Fruit fly (Drosophila melanogaster) whole organism, prepupa: Measurements from ENCODE around the gene CG11000.

Experiments used
- Blimp-1 ChIP-seq: fragments of 200-800 bp; sonication (Bioruptor generic); optimal IDR thresholded peaks from 3 replicates; lab custom pipeline; 2017; ENCODE audit warnings: missing biosample characterization, missing genetic modification characterization, mild to moderate bottlenecking, moderate library complexity, missing genetic modification reagents
- CG10631 ChIP-seq: fragments of 200-800 bp; sonication (Bioruptor generic); optimal IDR thresholded peaks from 2 replicates; lab custom pipeline; 2016; ENCODE audit warnings: missing biosample characterization, missing genetic modification characterization
- CG10669 ChIP-seq: fragments of 200-800 bp; sonication (Bioruptor generic); optimal IDR thresholded peaks from 3 replicates; lab custom pipeline; 2018; ENCODE audit warnings: missing biosample characterization, mild to moderate bottlenecking, missing genetic modification characterization, moderate library complexity
- CG11294 ChIP-seq: fragments of 200-800 bp; sonication (Bioruptor generic); IDR thresholded peaks from 2 replicates; pipeline ENCODE4 v1.3.6; 2022; ENCODE audit warnings: missing biosample characterization, missing genetic modification characterization
- CG11762 ChIP-seq: fragments of 200-800 bp; sonication (Bioruptor generic); optimal IDR thresholded peaks from 3 replicates; lab custom pipeline; 2016; ENCODE audit warnings: missing biosample characterization, missing genetic modification characterization; ENCODE audit not compliant: insufficient read depth
- CG16779 ChIP-seq: fragments of 200-800 bp; sonication (Bioruptor generic); optimal IDR thresholded peaks from 3 replicates; lab custom pipeline; 2017; ENCODE audit warnings: missing biosample characterization, mild to moderate bottlenecking, missing genetic modification characterization
- CG3032 ChIP-seq: fragments of 200-800 bp; optimal IDR thresholded peaks from 2 replicates; lab custom pipeline; 2019; ENCODE audit warnings: missing biosample characterization, mild to moderate bottlenecking, missing genetic modification characterization, moderate library complexity
- CG31627 ChIP-seq: fragments of 200-800 bp; sonication (Bioruptor generic); optimal IDR thresholded peaks from 3 replicates; lab custom pipeline; 2016; ENCODE audit warnings: missing biosample characterization, missing genetic modification characterization
- CG32006 ChIP-seq: fragments of 200-800 bp; sonication (Bioruptor generic); optimal IDR thresholded peaks from 3 replicates; lab custom pipeline; 2017; ENCODE audit warnings: missing biosample characterization, mild to moderate bottlenecking, missing genetic modification characterization
- CG34406 ChIP-seq: fragments of 200-800 bp; sonication (Bioruptor generic); optimal IDR thresholded peaks from 3 replicates; lab custom pipeline; 2016; ENCODE audit warnings: missing biosample characterization, missing genetic modification characterization
- CG3919 ChIP-seq: fragments of 200-800 bp; sonication (Bioruptor generic); optimal IDR thresholded peaks from 3 replicates; lab custom pipeline; 2016; ENCODE audit warnings: missing biosample characterization, missing genetic modification characterization
- CG4318 ChIP-seq: fragments of 200-800 bp; sonication (Bioruptor generic); optimal IDR thresholded peaks from 3 replicates; lab custom pipeline; 2017; ENCODE audit warnings: missing biosample characterization, mild to moderate bottlenecking, missing genetic modification characterization
- CG6163 ChIP-seq: fragments of 200-800 bp; sonication (Bioruptor generic); IDR thresholded peaks from 3 replicates; pipeline ENCODE4 v1.3.6; 2022; ENCODE audit warnings: missing biosample characterization, missing genetic modification characterization
- CG6276 ChIP-seq: fragments of 200-800 bp; sonication (Bioruptor generic); optimal IDR thresholded peaks from 2 replicates; lab custom pipeline; 2017; ENCODE audit warnings: missing biosample characterization, mild to moderate bottlenecking, missing genetic modification characterization
- CG6792 ChIP-seq: fragments of 200-800 bp; sonication (Bioruptor generic); optimal IDR thresholded peaks from 3 replicates; lab custom pipeline; 2016; ENCODE audit warnings: missing biosample characterization, missing genetic modification characterization
- CG6808 ChIP-seq: fragments of 200-800 bp; sonication (Bioruptor generic); optimal IDR thresholded peaks from 3 replicates; lab custom pipeline; 2017; ENCODE audit warnings: missing biosample characterization, missing genetic modification characterization, mild to moderate bottlenecking, moderate library complexity, missing genetic modification reagents
- CG6854 ChIP-seq: fragments of 200-800 bp; sonication (Bioruptor generic); optimal IDR thresholded peaks from 2 replicates; lab custom pipeline; 2017; ENCODE audit warnings: missing biosample characterization, mild to moderate bottlenecking, missing genetic modification characterization
- CG7368 ChIP-seq: fragments of 200-800 bp; sonication (Bioruptor generic); optimal IDR thresholded peaks from 3 replicates; lab custom pipeline; 2016; ENCODE audit warnings: missing biosample characterization, missing genetic modification characterization
- CG8119 ChIP-seq: fragments of 200-800 bp; sonication (Bioruptor generic); IDR thresholded peaks from 3 replicates; pipeline ENCODE4 v1.3.6; 2022; ENCODE audit warnings: missing biosample characterization, missing genetic modification characterization
- CG8319 ChIP-seq: fragments of 200-800 bp; sonication (Bioruptor generic); optimal IDR thresholded peaks from 3 replicates; lab custom pipeline; 2016; ENCODE audit warnings: missing biosample characterization, missing genetic modification characterization
- CG9139 ChIP-seq: fragments of 200-800 bp; sonication (Bioruptor generic); optimal IDR thresholded peaks from 3 replicates; lab custom pipeline; 2017; ENCODE audit warnings: missing biosample characterization, mild to moderate bottlenecking, missing genetic modification characterization
- Eip75B ChIP-seq: fragments of 200-800 bp; sonication (Bioruptor generic); optimal IDR thresholded peaks from 3 replicates; lab custom pipeline; 2016; ENCODE audit warnings: missing biosample characterization, missing genetic modification characterization
- Eip78C ChIP-seq: fragments of 200-800 bp; sonication (Bioruptor generic); peaks from one replicate; lab custom pipeline; 2016; ENCODE audit warnings: missing biosample characterization, missing genetic modification characterization
- Eip93F ChIP-seq: fragments of 200-800 bp; sonication (Bioruptor generic); optimal IDR thresholded peaks from 2 replicates; lab custom pipeline; 2016; ENCODE audit warnings: missing biosample characterization, mild to moderate bottlenecking, missing genetic modification characterization
- Gug ChIP-seq: fragments of 200-800 bp; sonication (Bioruptor generic); IDR thresholded peaks from 2 replicates; pipeline ENCODE4 v1.3.6; 2022; ENCODE audit warnings: missing biosample characterization, missing genetic modification characterization
- Hr4 ChIP-seq: fragments of 200-800 bp; sonication (Bioruptor generic); optimal IDR thresholded peaks from 3 replicates; lab custom pipeline; 2016; ENCODE audit warnings: missing biosample characterization, missing genetic modification characterization
- Smox ChIP-seq: fragments of 200-800 bp; sonication (Bioruptor generic); optimal IDR thresholded peaks from 3 replicates; lab custom pipeline; 2016; ENCODE audit warnings: missing biosample characterization, missing genetic modification characterization
- Sox102F ChIP-seq: fragments of 200-800 bp; sonication (Bioruptor generic); optimal IDR thresholded peaks from 2 replicates; lab custom pipeline; 2016; ENCODE audit warnings: missing biosample characterization, mild to moderate bottlenecking, missing genetic modification characterization
- Sox14 ChIP-seq: fragments of 200-800 bp; sonication (Bioruptor generic); optimal IDR thresholded peaks from 3 replicates; lab custom pipeline; 2016; ENCODE audit warnings: missing biosample characterization, missing genetic modification characterization
- Sox15 ChIP-seq: fragments of 200-800 bp; sonication (Bioruptor generic); optimal IDR thresholded peaks from 3 replicates; lab custom pipeline; 2016; ENCODE audit warnings: missing biosample characterization, missing genetic modification characterization
- achi ChIP-seq: fragments of 200-800 bp; sonication (Bioruptor generic); optimal IDR thresholded peaks from 3 replicates; lab custom pipeline; 2016; ENCODE audit warnings: missing biosample characterization, missing genetic modification characterization
- dac ChIP-seq: fragments of 200-800 bp; sonication (Bioruptor generic); optimal IDR thresholded peaks from 2 replicates; lab custom pipeline; 2017; ENCODE audit warnings: missing biosample characterization, mild to moderate bottlenecking, missing genetic modification characterization
- dsx ChIP-seq: fragments of 200-800 bp; optimal IDR thresholded peaks from 3 replicates; lab custom pipeline; 2019; ENCODE audit warnings: missing biosample characterization, mild to moderate bottlenecking, missing genetic modification characterization, moderate library complexity; ENCODE audit not compliant: poor library complexity, severe bottlenecking
- eg ChIP-seq: fragments of 200-800 bp; sonication (Bioruptor generic); IDR thresholded peaks from 3 replicates; pipeline ENCODE4 v1.3.6; 2022; ENCODE audit warnings: missing biosample characterization, missing genetic modification characterization
- esn ChIP-seq: fragments of 200-800 bp; sonication (Bioruptor generic); optimal IDR thresholded peaks from 2 replicates; lab custom pipeline; 2016; ENCODE audit warnings: missing biosample characterization, mild to moderate bottlenecking, missing genetic modification characterization, moderate library complexity
- fd85E ChIP-seq: fragments of 200-800 bp; sonication (Bioruptor generic); optimal IDR thresholded peaks from 3 replicates; lab custom pipeline; 2016; ENCODE audit warnings: missing biosample characterization, missing genetic modification characterization
- fkh ChIP-seq: fragments of 200-800 bp; sonication (Bioruptor generic); optimal IDR thresholded peaks from 3 replicates; lab custom pipeline; 2017; ENCODE audit warnings: missing biosample characterization, mild to moderate bottlenecking, missing genetic modification characterization, moderate library complexity
- lz ChIP-seq: fragments of 200-800 bp; sonication (Bioruptor generic); optimal IDR thresholded peaks from 3 replicates; lab custom pipeline; 2016; ENCODE audit warnings: missing biosample characterization, missing genetic modification characterization
- salr ChIP-seq, 2 experiments: fragments of 200-800 bp; sonication (Bioruptor generic); optimal IDR thresholded peaks; 3 replicates each; lab custom pipeline; 2016 to 2018; ENCODE audit warnings: missing biosample characterization in 2 of 2, missing genetic modification characterization in 2 of 2, mild to moderate bottlenecking in 1 of 2
- spab ChIP-seq: fragments of 200-800 bp; sonication (Bioruptor generic); optimal IDR thresholded peaks from 2 replicates; lab custom pipeline; 2017; ENCODE audit warnings: missing biosample characterization, mild to moderate bottlenecking, missing genetic modification characterization, missing genetic modification reagents
- ss ChIP-seq, 2 experiments: fragments of 200-800 bp; sonication (Bioruptor generic); optimal IDR thresholded peaks; 2 replicates in 1 of 2; 3 replicates in 1 of 2; lab custom pipeline; 2017 to 2018; ENCODE audit warnings: mild to moderate bottlenecking in 2 of 2, missing biosample characterization in 2 of 2, missing genetic modification characterization in 2 of 2, moderate library complexity in 1 of 2
- svp ChIP-seq: fragments of 200-800 bp; sonication (Bioruptor generic); peaks from one replicate; lab custom pipeline; 2016; ENCODE audit warnings: missing biosample characterization, missing genetic modification characterization
- topi ChIP-seq: fragments of 200-800 bp; sonication (Bioruptor generic); optimal IDR thresholded peaks from 3 replicates; lab custom pipeline; 2016; ENCODE audit warnings: missing biosample characterization, missing genetic modification characterization
- vri ChIP-seq: fragments of 200-800 bp; sonication (Bioruptor generic); optimal IDR thresholded peaks from 3 replicates; lab custom pipeline; 2016; ENCODE audit warnings: missing biosample characterization, mild to moderate bottlenecking, missing genetic modification characterization

The CG11000 gene

dm6 chr3R:5833948-5834504 lies 31.9 kb downstream of the CG11000 start (continued):
- TF ChIP-seq salr (GFP tag; optimal IDR thresholded peaks at IDR 0.05; lab: Kevin White, UChicago) (peak; percentile 69 to 85), CG9139 (GFP tag; lab: Kevin White, UChicago) (peak; percentile 41), achi (GFP tag; lab: Kevin White, UChicago) (peak; percentile 91), Sox15 (GFP tag; lab: Kevin White, UChicago) (peak; percentile 85), CG6163 (peak; percentile 97), Eip78C (GFP tag; lab: Kevin White, UChicago) (peak; percentile 98), CG6276 (GFP tag; lab: Kevin White, UChicago) (peak; percentile 86), Blimp-1 (peak; percentile 69), CG8119 (peak; percentile 93), fkh (GFP tag; lab: Kevin White, UChicago) (no peak), CG6854 (GFP tag; lab: Kevin White, UChicago) (no peak), CG11762 (GFP tag; lab: Kevin White, UChicago) (peak; percentile 84), CG10669 (peak; percentile 79), fd85E (GFP tag; lab: Kevin White, UChicago) (peak; percentile 76), eg (peak; percentile 94), topi (peak; percentile 95), Gug (GFP tag; lab: Robert Waterston, UW) (peak; percentile 92), CG7368 (peak; percentile 84), CG31627 (GFP tag; lab: Kevin White, UChicago) (peak; percentile 96), Hr4 (GFP tag; lab: Kevin White, UChicago) (peak; percentile 93), CG4318 (GFP tag; lab: Kevin White, UChicago) (peak; percentile 90), spab (peak; percentile 76), CG6792 (peak; percentile 92), vri (GFP tag; lab: Kevin White, UChicago) (peak; percentile 47), Sox14 (GFP tag; lab: Kevin White, UChicago) (peak; percentile 93), CG32006 (GFP tag; lab: Kevin White, UChicago) (peak; percentile 95), CG34406 (GFP tag; lab: Kevin White, UChicago) (peak; percentile 91), Sox102F (GFP tag; lab: Kevin White, UChicago) (peak; percentile 89), dac (GFP tag; lab: Kevin White, UChicago) (peak; percentile 86), CG11294 (peak; percentile 89), CG6808 (peak; percentile 70), lz (GFP tag; lab: Kevin White, UChicago) (peak; percentile 94)

dm6 chr3R:5836536-5836935 lies 34.4 kb downstream of the CG11000 start:
- TF ChIP-seq CG10631 (no peak), Hr4 (GFP tag; lab: Kevin White, UChicago) (no peak), Smox (no peak), CG8119 (no peak), svp (GFP tag; lab: Kevin White, UChicago) (no peak), CG4318 (GFP tag; lab: Kevin White, UChicago) (no peak), CG3032 (no peak), topi (no peak), vri (GFP tag; lab: Kevin White, UChicago) (no peak), ss (GFP tag; optimal IDR thresholded peaks at IDR 0.05; lab: Kevin White, UChicago) (no peak), lz (GFP tag; lab: Kevin White, UChicago) (no peak), spab (no peak)

- TF ChIP-seq CG34406 (GFP tag; lab: Kevin White, UChicago): peak; percentile 19
- no peak for TF ChIP-seq topi
- no peak for TF ChIP-seq CG16779 (tag; lab: Kevin White, UChicago)
- no peak for TF ChIP-seq CG6854 (GFP tag; lab: Kevin White, UChicago)
- TF ChIP-seq CG3032: peak; percentile 19
- no peak for TF ChIP-seq dsx
- peak; percentile 14 for TF ChIP-seq esn (GFP tag; lab: Kevin White, UChicago)
- TF ChIP-seq CG3919 (GFP tag; lab: Kevin White, UChicago): peak; percentile 47
- TF ChIP-seq svp (GFP tag; lab: Kevin White, UChicago): peak; percentile 91
- no peak for TF ChIP-seq CG31627 (GFP tag; lab: Kevin White, UChicago)
- TF ChIP-seq Eip78C (GFP tag; lab: Kevin White, UChicago): peak; percentile 83
- peak; percentile 41 for TF ChIP-seq fkh (GFP tag; lab: Kevin White, UChicago)
- TF ChIP-seq CG9139 (GFP tag; lab: Kevin White, UChicago): no peak
- TF ChIP-seq CG6276 (GFP tag; lab: Kevin White, UChicago): no peak
- TF ChIP-seq Sox14 (GFP tag; lab: Kevin White, UChicago): no peak
- no peak for TF ChIP-seq CG11294
- TF ChIP-seq Eip75B (GFP tag; lab: Kevin White, UChicago): peak; percentile 18
- TF ChIP-seq CG8319 (GFP tag; lab: Kevin White, UChicago): no peak
- peak; percentile 39 for TF ChIP-seq CG7368
- no peak for TF ChIP-seq Eip93F (GFP tag; lab: Kevin White, UChicago)
- TF ChIP-seq achi (GFP tag; lab: Kevin White, UChicago): peak; percentile 2
- no peak for TF ChIP-seq fd85E (GFP tag; lab: Kevin White, UChicago)
- TF ChIP-seq CG6792: peak; percentile 21
- TF ChIP-seq CG6808: no peak
These were observed 36.7 kb downstream of the CG11000 start for dm6 chr3R:5838683-5839365.
